Worm (Caenorhabditis elegans) whole organism, L2 larva: ENCODE results near the gene flh-1.

Source experiments
- ama-1 ChIP-seq: fragments of 150-350 bp; optimal IDR thresholded peaks from 2 replicates; lab custom pipeline; 2018; ENCODE audit warnings: inconsistent platforms
- nhr-6 ChIP-seq: fragments of 150-350 bp; optimal IDR thresholded peaks from 2 replicates; lab custom pipeline; 2014; ENCODE audit warnings: missing biosample characterization, missing genetic modification characterization

DNA sequence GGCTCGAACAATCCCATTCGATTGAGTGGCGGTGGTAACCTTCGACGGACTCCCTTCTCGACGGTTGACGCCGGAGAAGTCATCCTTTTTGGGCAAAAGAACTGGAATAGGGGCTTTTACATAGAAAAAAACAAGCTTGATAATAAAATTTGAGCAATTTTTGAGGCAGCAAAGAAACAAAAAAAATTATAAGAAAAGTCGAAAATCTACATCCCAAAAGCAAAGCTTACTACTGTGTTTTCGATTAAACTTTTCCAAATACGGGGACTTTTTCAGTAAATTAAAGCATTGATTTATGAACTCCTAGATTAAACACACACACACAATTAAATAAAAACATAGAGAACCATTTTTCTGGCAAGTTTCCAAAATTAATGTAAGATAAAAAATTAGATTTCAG lies 8.1 kb downstream of the flh-1 start, which contains the start of gene Y11D7A.9:
- TF ChIP-seq ama-1 (lab: Kevin White, UChicago) (no peak), nhr-6 (tag; lab: Kevin White, UChicago) (no peak)
